Worm (Caenorhabditis elegans): ENCODE data around the gene T05A8.8.
A peak's percentile ranks its signal among the peaks of the same experiment; 100 is the strongest.

T05A8.8 gene

ce11 chrII:2736938-2737337, 460 bp downstream of the T05A8.8 start:
- no peak for TF ChIP-seq B0310.2 (tag; optimal IDR thresholded peaks at IDR 0.05)
- no peak for TF ChIP-seq ets-7 (tag; optimal IDR thresholded peaks at IDR 0.05)
- no peak for TF ChIP-seq F13C5.2 (tag; optimal IDR thresholded peaks at IDR 0.05)
- TF ChIP-seq hnd-1 (tag; optimal IDR thresholded peaks at IDR 0.05): no peak
- TF ChIP-seq flt-1 (GFP tag; IDR thresholded peaks at IDR 0.05): no peak
- no peak for TF ChIP-seq aly-1 (tag; optimal IDR thresholded peaks at IDR 0.05)
- no peak for TF ChIP-seq tra-4 (tag; optimal IDR thresholded peaks at IDR 0.05)
- TF ChIP-seq scrt-1 (GFP tag; IDR thresholded peaks at IDR 0.05): no peak
- TF ChIP-seq tbx-11 (GFP tag; IDR thresholded peaks at IDR 0.05): no peak
- TF ChIP-seq ceh-13 (GFP tag; optimal IDR thresholded peaks at IDR 0.05): no peak
- TF ChIP-seq ceh-36 (tag; optimal IDR thresholded peaks at IDR 0.05): no peak

- TF ChIP-seq aly-1 (tag; optimal IDR thresholded peaks at IDR 0.05) (no peak), flt-1 (GFP tag; IDR thresholded peaks at IDR 0.05) (no peak), hmbx-1 (tag; optimal IDR thresholded peaks at IDR 0.05) (no peak)
Observed at ce11 chrII:2739619-2740018, 3.1 kb downstream of the T05A8.8 start, which contains the start of gene T05A8.6. Gene T05A8.6, minus strand, starts transcription at chrII:2739719.

ce11 chrII:2741405-2741804, 4.9 kb downstream of the T05A8.8 start:
- 0 out of 2 replicates have a peak, but pooled peaks have one; percentile 47 for TF ChIP-seq scrt-1 (GFP tag; IDR thresholded peaks at IDR 0.05)
- no peak for TF ChIP-seq sea-1 (GFP tag; conservative IDR thresholded peaks at IDR 0.05)

- no peak for TF ChIP-seq ama-1 (optimal IDR thresholded peaks at IDR 0.05)
- no peak for TF ChIP-seq tra-4 (tag; optimal IDR thresholded peaks at IDR 0.05)
- no peak for TF ChIP-seq tbx-37 (GFP tag; conservative IDR thresholded peaks at IDR 0.05)
- no peak for TF ChIP-seq hmbx-1 (tag; optimal IDR thresholded peaks at IDR 0.05)
- TF ChIP-seq ceh-36 (tag; optimal IDR thresholded peaks at IDR 0.05): no peak
- TF ChIP-seq flt-1 (GFP tag; IDR thresholded peaks at IDR 0.05): no peak
- TF ChIP-seq sea-1 (GFP tag; conservative IDR thresholded peaks at IDR 0.05): no peak
- no peak for TF ChIP-seq hnd-1 (tag; optimal IDR thresholded peaks at IDR 0.05)
- no peak for TF ChIP-seq ets-7 (tag; optimal IDR thresholded peaks at IDR 0.05)
- TF ChIP-seq F13C5.2 (tag; optimal IDR thresholded peaks at IDR 0.05): no peak
- no peak for TF ChIP-seq ceh-13 (GFP tag; optimal IDR thresholded peaks at IDR 0.05)
- no peak for TF ChIP-seq scrt-1 (GFP tag; IDR thresholded peaks at IDR 0.05)
- no peak for TF ChIP-seq aly-1 (tag; optimal IDR thresholded peaks at IDR 0.05)
- TF ChIP-seq B0310.2 (tag; optimal IDR thresholded peaks at IDR 0.05): no peak
- no peak for TF ChIP-seq hmg-4 (GFP tag; optimal IDR thresholded peaks at IDR 0.05)
Observed at ce11 chrII:2742251-2742650, 5.8 kb downstream of the T05A8.8 start, which contains the start of gene T05A8.7. Gene T05A8.7, minus strand, starts transcription at chrII:2742351.

ce11 chrII:2747956-2748621, 11.6 kb downstream of the T05A8.8 start:
- TF ChIP-seq ama-1 (optimal IDR thresholded peaks at IDR 0.05) (no peak), ceh-36 (tag; optimal IDR thresholded peaks at IDR 0.05) (no peak), hnd-1 (tag; optimal IDR thresholded peaks at IDR 0.05) (no peak), F13C5.2 (tag; optimal IDR thresholded peaks at IDR 0.05) (no peak), tra-4 (tag; optimal IDR thresholded peaks at IDR 0.05) (no peak), aly-1 (tag; optimal IDR thresholded peaks at IDR 0.05) (no peak), B0310.2 (tag; optimal IDR thresholded peaks at IDR 0.05) (no peak), flt-1 (GFP tag; IDR thresholded peaks at IDR 0.05) (no peak), hmbx-1 (tag; optimal IDR thresholded peaks at IDR 0.05) (no peak), hmg-4 (GFP tag; optimal IDR thresholded peaks at IDR 0.05) (no peak)

- TF ChIP-seq hmbx-1 (tag; optimal IDR thresholded peaks at IDR 0.05): no peak
- TF ChIP-seq aly-1 (tag; optimal IDR thresholded peaks at IDR 0.05): no peak
- TF ChIP-seq hmg-4 (GFP tag; optimal IDR thresholded peaks at IDR 0.05): no peak
- TF ChIP-seq sea-1 (GFP tag; conservative IDR thresholded peaks at IDR 0.05): no peak
- TF ChIP-seq flt-1 (GFP tag; IDR thresholded peaks at IDR 0.05): no peak
- TF ChIP-seq pes-1 (GFP tag; IDR thresholded peaks at IDR 0.05): no peak
- no peak for TF ChIP-seq tra-4 (tag; optimal IDR thresholded peaks at IDR 0.05)
- no peak for TF ChIP-seq ceh-36 (tag; optimal IDR thresholded peaks at IDR 0.05)
- no peak for TF ChIP-seq ceh-13 (GFP tag; optimal IDR thresholded peaks at IDR 0.05)
- TF ChIP-seq tbx-11 (GFP tag; IDR thresholded peaks at IDR 0.05): no peak
- TF ChIP-seq B0310.2 (tag; optimal IDR thresholded peaks at IDR 0.05): no peak
- no peak for TF ChIP-seq ets-7 (tag; optimal IDR thresholded peaks at IDR 0.05)
- TF ChIP-seq F13C5.2 (tag; optimal IDR thresholded peaks at IDR 0.05): no peak
- TF ChIP-seq tbx-37 (GFP tag; conservative IDR thresholded peaks at IDR 0.05): no peak
- TF ChIP-seq ama-1 (optimal IDR thresholded peaks at IDR 0.05): no peak
- no peak for TF ChIP-seq scrt-1 (GFP tag; IDR thresholded peaks at IDR 0.05)
- no peak for TF ChIP-seq hnd-1 (tag; optimal IDR thresholded peaks at IDR 0.05)
Observed at ce11 chrII:2749595-2750048, 13.1 kb downstream of the T05A8.8 start, which contains the start of gene F29A7.4. Gene F29A7.4, plus strand, starts transcription at chrII:2749998.

- TF ChIP-seq sea-1 (GFP tag; conservative IDR thresholded peaks at IDR 0.05) (no peak), hmg-4 (GFP tag; optimal IDR thresholded peaks at IDR 0.05) (no peak), ama-1 (optimal IDR thresholded peaks at IDR 0.05) (no peak), pes-1 (GFP tag; IDR thresholded peaks at IDR 0.05) (no peak), flt-1 (GFP tag; IDR thresholded peaks at IDR 0.05) (no peak), tra-4 (tag; optimal IDR thresholded peaks at IDR 0.05) (no peak), tbx-37 (GFP tag; conservative IDR thresholded peaks at IDR 0.05) (no peak), ceh-13 (GFP tag; optimal IDR thresholded peaks at IDR 0.05) (no peak), tbx-11 (GFP tag; IDR thresholded peaks at IDR 0.05) (no peak), ets-7 (tag; optimal IDR thresholded peaks at IDR 0.05) (no peak), B0310.2 (tag; optimal IDR thresholded peaks at IDR 0.05) (no peak), scrt-1 (GFP tag; IDR thresholded peaks at IDR 0.05) (no peak), aly-1 (tag; optimal IDR thresholded peaks at IDR 0.05) (no peak), hmbx-1 (tag; optimal IDR thresholded peaks at IDR 0.05) (no peak), hnd-1 (tag; optimal IDR thresholded peaks at IDR 0.05) (no peak), F13C5.2 (tag; optimal IDR thresholded peaks at IDR 0.05) (no peak)
Observed at ce11 chrII:2751278-2751677, 14.8 kb downstream of the T05A8.8 start.

All from whole organism, early embryonic.